Fruit fly (Drosophila melanogaster): ENCODE data around the gene Mrp4.

DNA sequence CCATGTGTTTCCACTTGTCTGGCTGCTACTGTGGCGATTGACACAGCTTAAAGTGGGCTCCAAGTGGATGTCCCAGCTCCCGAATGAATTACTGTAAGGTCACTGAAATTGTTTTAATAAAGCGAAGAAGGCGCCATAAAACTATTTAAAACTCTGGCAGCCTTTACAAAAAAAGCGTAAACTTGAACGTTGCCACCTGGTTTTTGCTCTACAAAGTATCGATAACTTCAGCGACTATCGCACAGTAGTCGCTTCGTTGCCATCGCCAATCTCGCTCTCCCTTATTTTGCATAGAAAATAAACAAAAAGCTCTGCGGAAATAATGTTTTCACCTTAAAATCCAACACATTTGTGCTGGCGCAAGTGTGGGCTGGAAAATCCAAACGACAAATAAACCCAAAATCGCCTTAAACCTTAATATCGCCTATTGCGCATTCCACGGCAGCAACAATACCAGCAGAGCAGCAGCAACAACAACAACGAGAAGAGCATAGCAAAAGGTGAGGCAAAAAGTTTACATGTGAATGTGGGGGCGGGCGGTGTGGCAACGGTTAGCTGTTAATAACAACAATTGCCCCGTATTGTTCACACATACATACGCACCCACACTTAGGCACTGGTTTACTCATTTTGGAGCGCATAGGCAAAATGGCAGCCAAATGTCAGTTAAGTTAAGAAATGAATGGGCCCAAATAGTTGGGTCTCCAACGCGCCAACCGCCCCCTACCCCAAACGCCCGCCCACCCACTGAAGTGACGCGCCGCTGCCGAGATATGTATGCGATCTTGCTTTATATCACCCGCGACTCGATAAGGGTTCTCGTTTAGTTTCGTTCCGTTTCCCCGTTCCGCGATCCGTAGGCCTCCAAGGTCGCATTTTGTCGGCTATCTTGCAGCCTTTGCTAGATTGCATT, 12.5 kb downstream of the Mrp4 start, which contains the start of gene wkd:
- TF ChIP-seq CG10267 (tag; optimal IDR thresholded peaks at IDR 0.05) (no peak), dan (GFP tag; IDR thresholded peaks at IDR 0.05) (no peak), Med (GFP tag) (peak; percentile 82)
